Fruit fly (Drosophila melanogaster) whole organism, embryonic: ENCODE data around the gene LysRS.

ENCODE experiments used
- Awh ChIP-seq: fragments of 200-800 bp; sonication (Bioruptor generic); IDR thresholded peaks from 2 replicates; pipeline ENCODE4, ENCODE4 v1.3.6; 2022; ENCODE audit warnings: missing biosample characterization, missing genetic modification characterization
- B-H2 ChIP-seq: fragments of 200-800 bp; sonication (Bioruptor generic); optimal IDR thresholded peaks from 2 replicates; lab custom pipeline; 2018; ENCODE audit warnings: missing biosample characterization, mild to moderate bottlenecking, missing genetic modification characterization
- BtbVII ChIP-seq: fragments of 200-800 bp; sonication (Bioruptor generic); optimal IDR thresholded peaks from 3 replicates; lab custom pipeline; 2017; ENCODE audit warnings: missing biosample characterization, mild to moderate bottlenecking, missing genetic modification characterization
- CG12104 ChIP-seq: fragments of 200-800 bp; sonication (Bioruptor generic); optimal IDR thresholded peaks from 3 replicates; lab custom pipeline; 2016; ENCODE audit warnings: missing biosample characterization, missing genetic modification characterization
- CG12155 ChIP-seq: fragments of 200-800 bp; sonication (Bioruptor generic); optimal IDR thresholded peaks from 3 replicates; lab custom pipeline; 2016; ENCODE audit warnings: missing biosample characterization, missing genetic modification characterization
- CG13287 ChIP-seq: fragments of 200-800 bp; sonication (Bioruptor generic); IDR thresholded peaks from 2 replicates; pipeline ENCODE4 v1.3.6; 2022; ENCODE audit warnings: missing biosample characterization, missing genetic modification characterization; ENCODE audit not compliant: partially characterized antibody
- CG13624 ChIP-seq: fragments of 200-800 bp; sonication (Bioruptor generic); optimal IDR thresholded peaks from 2 replicates; lab custom pipeline; 2016; ENCODE audit warnings: missing biosample characterization, missing genetic modification characterization
- CG15269 ChIP-seq: fragments of 200-800 bp; sonication (Bioruptor generic); optimal IDR thresholded peaks from 2 replicates; lab custom pipeline; 2018; ENCODE audit warnings: missing biosample characterization, mild to moderate bottlenecking, missing genetic modification characterization, moderate library complexity
- CG1647 ChIP-seq: fragments of 200-800 bp; sonication (Bioruptor generic); optimal IDR thresholded peaks from 3 replicates; lab custom pipeline; 2016; ENCODE audit warnings: missing biosample characterization, missing genetic modification characterization
- CG17361 ChIP-seq: fragments of 200-800 bp; sonication (Bioruptor generic); IDR thresholded peaks from 3 replicates; pipeline ENCODE4 v1.3.6; 2022; ENCODE audit warnings: missing biosample characterization, missing genetic modification characterization
- CG17612 ChIP-seq: fragments of 200-800 bp; sonication (Bioruptor generic); IDR thresholded peaks from 2 replicates; pipeline ENCODE4 v1.3.6; 2022; ENCODE audit warnings: missing biosample characterization, missing genetic modification characterization
- CG17802 ChIP-seq: fragments of 200-800 bp; sonication (Bioruptor generic); optimal IDR thresholded peaks from 2 replicates; lab custom pipeline; 2018; ENCODE audit warnings: missing biosample characterization, mild to moderate bottlenecking, missing genetic modification characterization, moderate library complexity
- CG17912 ChIP-seq: fragments of 200-800 bp; sonication (Bioruptor generic); optimal IDR thresholded peaks from 2 replicates; lab custom pipeline; 2018; ENCODE audit warnings: missing biosample characterization, mild to moderate bottlenecking, missing genetic modification characterization
- CG1832 ChIP-seq: fragments of 200-800 bp; sonication (Bioruptor generic); optimal IDR thresholded peaks from 2 replicates; lab custom pipeline; 2017; ENCODE audit warnings: missing biosample characterization, mild to moderate bottlenecking, missing genetic modification characterization, inconsistent platforms
- CG3163 ChIP-seq: fragments of 200-800 bp; sonication (Bioruptor generic); optimal IDR thresholded peaks from 3 replicates; lab custom pipeline; 2016; ENCODE audit warnings: missing biosample characterization, missing genetic modification characterization
- CG3847 ChIP-seq: fragments of 200-800 bp; sonication (Bioruptor generic); IDR thresholded peaks from 2 replicates; pipeline ENCODE4 v1.3.6; 2022; ENCODE audit warnings: missing biosample characterization, missing genetic modification characterization
- CG4360 ChIP-seq: fragments of 200-800 bp; sonication (Bioruptor generic); IDR thresholded peaks from 2 replicates; pipeline ENCODE4 v1.3.6; 2022; ENCODE audit warnings: missing biosample characterization, missing genetic modification characterization
- CG4707 ChIP-seq: fragments of 200-800 bp; sonication (Bioruptor generic); optimal IDR thresholded peaks from 2 replicates; lab custom pipeline; 2018; ENCODE audit warnings: missing biosample characterization, mild to moderate bottlenecking, missing genetic modification characterization, moderate library complexity
- CG4820 ChIP-seq: fragments of 200-800 bp; sonication (Bioruptor generic); optimal IDR thresholded peaks from 3 replicates; lab custom pipeline; 2016; ENCODE audit warnings: missing biosample characterization, missing genetic modification characterization
- CG8089 ChIP-seq: fragments of 200-800 bp; sonication (Bioruptor generic); optimal IDR thresholded peaks from 3 replicates; lab custom pipeline; 2016; ENCODE audit warnings: missing biosample characterization, missing genetic modification characterization
- CG8290 ChIP-seq, 3 experiments: fragments of 200-800 bp; sonication (Bioruptor generic); optimal IDR thresholded peaks; 2 replicates each; lab custom pipeline; 2016 to 2019; ENCODE audit warnings: missing biosample characterization in 3 of 3, missing genetic modification characterization in 3 of 3, mild to moderate bottlenecking in 2 of 3, moderate library complexity in 1 of 3
- CG8944 ChIP-seq: fragments of 200-800 bp; sonication (Bioruptor generic); optimal IDR thresholded peaks from 3 replicates; lab custom pipeline; 2016; ENCODE audit warnings: missing biosample characterization, missing genetic modification characterization
- CG9437 ChIP-seq: fragments of 200-800 bp; sonication (Bioruptor generic); optimal IDR thresholded peaks from 2 replicates; lab custom pipeline; 2018; ENCODE audit warnings: missing biosample characterization, mild to moderate bottlenecking, missing genetic modification characterization
- CG9609 ChIP-seq: fragments of 200-800 bp; sonication (Bioruptor generic); optimal IDR thresholded peaks from 3 replicates; lab custom pipeline; 2016; ENCODE audit warnings: missing biosample characterization, missing genetic modification characterization
- CG9876 ChIP-seq: fragments of 200-800 bp; sonication (Bioruptor generic); optimal IDR thresholded peaks from 2 replicates; lab custom pipeline; 2016; ENCODE audit warnings: missing biosample characterization, missing genetic modification characterization
- CTCF ChIP-seq: fragments of 200-800 bp; sonication (Bioruptor generic); optimal IDR thresholded peaks from 2 replicates; lab custom pipeline; 2017; ENCODE audit warnings: missing biosample characterization, mild to moderate bottlenecking, missing genetic modification characterization, moderate library complexity
- Dp ChIP-seq: fragments of 200-800 bp; sonication (Bioruptor generic); optimal IDR thresholded peaks from 2 replicates; lab custom pipeline; 2018; ENCODE audit warnings: missing biosample characterization, mild to moderate bottlenecking, missing genetic modification characterization, moderate library complexity
- Dref ChIP-seq: fragments of 200-800 bp; sonication (Bioruptor generic); IDR thresholded peaks from 2 replicates; pipeline ENCODE4 v1.3.6; 2022; ENCODE audit warnings: missing biosample characterization, missing genetic modification characterization
- ERR ChIP-seq: fragments of 200-800 bp; sonication (Bioruptor generic); optimal IDR thresholded peaks from 2 replicates; lab custom pipeline; 2016; ENCODE audit warnings: missing biosample characterization, missing genetic modification characterization
- HLH3B ChIP-seq: fragments of 200-800 bp; sonication (Bioruptor generic); IDR thresholded peaks from 2 replicates; pipeline ENCODE4 v1.3.6; 2022; ENCODE audit warnings: missing biosample characterization, missing genetic modification characterization
- Hey ChIP-seq: fragments of 200-800 bp; sonication (Bioruptor generic); optimal IDR thresholded peaks from 3 replicates; lab custom pipeline; 2018; ENCODE audit warnings: missing biosample characterization, mild to moderate bottlenecking, missing genetic modification characterization
- MBD-R2 ChIP-seq: fragments of 200-800 bp; sonication (Bioruptor generic); IDR thresholded peaks from 2 replicates; pipeline ENCODE4 v1.3.6; 2022; ENCODE audit warnings: missing biosample characterization, missing genetic modification characterization
- Mad ChIP-seq: fragments of 200-800 bp; sonication (Bioruptor generic); optimal IDR thresholded peaks from 2 replicates; lab custom pipeline; 2016; ENCODE audit warnings: missing biosample characterization, missing genetic modification characterization
- NFAT ChIP-seq: fragments of 200-800 bp; sonication (Bioruptor generic); IDR thresholded peaks from 2 replicates; pipeline ENCODE4 v1.3.6; 2022; ENCODE audit warnings: missing biosample characterization, missing genetic modification characterization
- NK7.1 ChIP-seq: fragments of 200-800 bp; sonication (Bioruptor generic); optimal IDR thresholded peaks from 3 replicates; lab custom pipeline; 2016; ENCODE audit warnings: missing biosample characterization, missing genetic modification characterization
- Taf1 ChIP-seq: fragments of 200-800 bp; sonication (Bioruptor generic); IDR thresholded peaks from 2 replicates; pipeline ENCODE4 v1.3.6; 2022; ENCODE audit warnings: missing biosample characterization, missing genetic modification characterization
- amos ChIP-seq: fragments of 200-800 bp; sonication (Bioruptor generic); IDR thresholded peaks from 2 replicates; pipeline ENCODE4 v1.3.6; 2022; ENCODE audit warnings: missing biosample characterization, missing genetic modification characterization; ENCODE audit not compliant: partially characterized antibody
- bab2 ChIP-seq: fragments of 200-800 bp; sonication (Bioruptor generic); optimal IDR thresholded peaks from 2 replicates; lab custom pipeline; 2016; ENCODE audit warnings: missing biosample characterization, missing genetic modification characterization
- bcd ChIP-seq: fragments of 200-800 bp; sonication (Bioruptor generic); optimal IDR thresholded peaks from 2 replicates; lab custom pipeline; 2017; ENCODE audit warnings: missing biosample characterization, mild to moderate bottlenecking, missing genetic modification characterization
- bowl ChIP-seq: fragments of 200-800 bp; sonication (Bioruptor generic); IDR thresholded peaks from 2 replicates; pipeline ENCODE4 v1.3.6; 2022; ENCODE audit warnings: missing biosample characterization, missing genetic modification characterization
- dati ChIP-seq: fragments of 200-800 bp; sonication (Bioruptor generic); IDR thresholded peaks from 2 replicates; pipeline ENCODE4 v1.3.6; 2022; ENCODE audit warnings: missing biosample characterization, missing genetic modification characterization
- dysf ChIP-seq: fragments of 200-800 bp; sonication (Bioruptor generic); IDR thresholded peaks from 3 replicates; pipeline ENCODE4 v1.3.6; 2022; ENCODE audit warnings: missing biosample characterization, missing genetic modification characterization
- grau ChIP-seq: fragments of 200-800 bp; optimal IDR thresholded peaks from 3 replicates; lab custom pipeline; 2019; ENCODE audit warnings: missing biosample characterization, mild to moderate bottlenecking, missing genetic modification characterization, moderate library complexity
- kay ChIP-seq: fragments of 200-800 bp; sonication (Bioruptor generic); optimal IDR thresholded peaks from 2 replicates; lab custom pipeline; 2016; ENCODE audit warnings: missing biosample characterization, missing genetic modification characterization
- peb ChIP-seq: fragments of 200-800 bp; sonication (Bioruptor generic); IDR thresholded peaks from 2 replicates; pipeline ENCODE4 v1.3.6; 2022; ENCODE audit warnings: missing biosample characterization, missing genetic modification characterization
- row ChIP-seq: fragments of 200-800 bp; sonication (Bioruptor generic); IDR thresholded peaks from 3 replicates; pipeline ENCODE4 v1.3.6; 2022; ENCODE audit warnings: missing biosample characterization, missing genetic modification characterization
- seq ChIP-seq: fragments of 200-800 bp; sonication (Bioruptor generic); IDR thresholded peaks from 2 replicates; pipeline ENCODE4 v1.3.6; 2022; ENCODE audit warnings: missing biosample characterization, missing genetic modification characterization
- sna ChIP-seq: fragments of 200-800 bp; sonication (Bioruptor generic); IDR thresholded peaks from 2 replicates; pipeline ENCODE4 v1.3.6; 2022; ENCODE audit warnings: missing biosample characterization, missing genetic modification characterization; ENCODE audit not compliant: partially characterized antibody
- tap ChIP-seq: fragments of 200-800 bp; optimal IDR thresholded peaks from 3 replicates; lab custom pipeline; 2019; ENCODE audit warnings: missing biosample characterization, mild to moderate bottlenecking, missing genetic modification characterization, moderate library complexity
- tgo ChIP-seq: fragments of 200-800 bp; sonication (Bioruptor generic); IDR thresholded peaks from 3 replicates; pipeline ENCODE4 v1.3.6; 2022; ENCODE audit warnings: missing biosample characterization, missing genetic modification characterization

The LysRS gene

dm6 chrX:9600083-9600817 is 8.4 kb downstream of the LysRS start (continued):
- TF ChIP-seq amos (GFP tag; lab: Robert Waterston, UW) = peak; percentile 9; the same call in 1 of the 2 replicates
- TF ChIP-seq CG9876 (GFP tag; lab: Kevin White, UChicago) = peak; percentile 25
- peak; percentile 44 for TF ChIP-seq tap (tag; lab: Kevin White, UChicago)
- TF ChIP-seq peb = peak; percentile 39; the same call in 1 of the 2 replicates
- TF ChIP-seq CG17612 = 0 out of 2 replicates have a peak, but pooled peaks have one; percentile 34
- TF ChIP-seq dati (GFP tag; lab: Robert Waterston, UW) = no peak
- no peak for TF ChIP-seq ERR (GFP tag; lab: Kevin White, UChicago)
- TF ChIP-seq Dref (GFP tag; lab: Robert Waterston, UW) = no peak
- no peak for TF ChIP-seq CG4360
- TF ChIP-seq bcd (GFP tag; lab: Kevin White, UChicago) = peak; percentile 81
- TF ChIP-seq CG8290 (GFP tag; optimal IDR thresholded peaks at IDR 0.05; lab: Kevin White, UChicago) = peak; percentile 59
- TF ChIP-seq CG8290 (tag; optimal IDR thresholded peaks at IDR 0.05; lab: Kevin White, UChicago) = peak in 1 of 2 experiments; percentile 33
- peak; percentile 80 for TF ChIP-seq row (GFP tag; lab: Robert Waterston, UW)
- TF ChIP-seq HLH3B (GFP tag; lab: Robert Waterston, UW) = 0 out of 2 replicates have a peak, but pooled peaks have one; percentile 53
- TF ChIP-seq Mad (GFP tag; lab: Kevin White, UChicago) = peak; percentile 51
- TF ChIP-seq CTCF = peak; percentile 6
- peak; percentile 81 for TF ChIP-seq CG4820 (GFP tag; lab: Kevin White, UChicago)
- peak; percentile 49; the same call in 1 of the 2 replicates for TF ChIP-seq CG3847 (GFP tag; lab: Robert Waterston, UW)
- no peak for TF ChIP-seq CG17802 (tag; lab: Kevin White, UChicago)
- peak; percentile 75 for TF ChIP-seq kay
- TF ChIP-seq CG8944 (GFP tag; lab: Kevin White, UChicago) = peak; percentile 49
- peak; percentile 16 for TF ChIP-seq NK7.1 (GFP tag; lab: Kevin White, UChicago)
- TF ChIP-seq Hey (tag; lab: Kevin White, UChicago) = peak; percentile 36
- TF ChIP-seq BtbVII = peak; percentile 65
- 0 out of 2 replicates have a peak, but pooled peaks have one; percentile 7 for TF ChIP-seq bowl
- TF ChIP-seq CG12155 (GFP tag; lab: Kevin White, UChicago) = peak; percentile 57
- no peak for TF ChIP-seq B-H2 (GFP tag; lab: Kevin White, UChicago)
- peak; percentile 39; the same call in 1 of the 2 replicates for TF ChIP-seq Taf1 (GFP tag; lab: Robert Waterston, UW)
- peak; percentile 83 for TF ChIP-seq bab2 (GFP tag; lab: Kevin White, UChicago)
- TF ChIP-seq CG8089 (GFP tag; lab: Kevin White, UChicago) = peak; percentile 66
- peak; percentile 58 for TF ChIP-seq CG3163 (GFP tag; lab: Kevin White, UChicago)
- peak; percentile 85 for TF ChIP-seq CG17361 (GFP tag; lab: Robert Waterston, UW)
- TF ChIP-seq seq (GFP tag; lab: Robert Waterston, UW) = peak; percentile 52; the same call in 1 of the 2 replicates
- TF ChIP-seq tgo (GFP tag; lab: Robert Waterston, UW) = peak; percentile 69
- peak; percentile 93 for TF ChIP-seq CG13624 (GFP tag; lab: Kevin White, UChicago)
- TF ChIP-seq NFAT = peak; percentile 44; the same call in 1 of the 2 replicates
- peak; percentile 62 for TF ChIP-seq CG9437
- TF ChIP-seq MBD-R2 (GFP tag; lab: Robert Waterston, UW) = 0 out of 2 replicates have a peak, but pooled peaks have one; percentile 9
- TF ChIP-seq dysf (GFP tag; lab: Robert Waterston, UW) = peak; percentile 85
- TF ChIP-seq CG9609 = peak; percentile 81
- TF ChIP-seq CG1832 = no peak
- TF ChIP-seq CG12104 (GFP tag; lab: Kevin White, UChicago) = peak; percentile 64
- peak; percentile 57 for TF ChIP-seq CG1647 (GFP tag; lab: Kevin White, UChicago)
- peak; percentile 82 for TF ChIP-seq grau
- TF ChIP-seq Awh (GFP tag; lab: Robert Waterston, UW) = no peak
- no peak for TF ChIP-seq Dp
- no peak for TF ChIP-seq CG13287 (GFP tag; lab: Robert Waterston, UW)
- no peak for TF ChIP-seq CG17912 (GFP tag; lab: Kevin White, UChicago)
- peak; percentile 18 for TF ChIP-seq CG4707 (GFP tag; lab: Kevin White, UChicago)
- no peak for TF ChIP-seq sna (GFP tag; lab: Robert Waterston, UW)
- TF ChIP-seq CG15269 (tag; lab: Kevin White, UChicago) = peak; percentile 79
